Worm (Caenorhabditis elegans): ENCODE data around the gene ooc-3.

Gene ooc-3

DNA sequence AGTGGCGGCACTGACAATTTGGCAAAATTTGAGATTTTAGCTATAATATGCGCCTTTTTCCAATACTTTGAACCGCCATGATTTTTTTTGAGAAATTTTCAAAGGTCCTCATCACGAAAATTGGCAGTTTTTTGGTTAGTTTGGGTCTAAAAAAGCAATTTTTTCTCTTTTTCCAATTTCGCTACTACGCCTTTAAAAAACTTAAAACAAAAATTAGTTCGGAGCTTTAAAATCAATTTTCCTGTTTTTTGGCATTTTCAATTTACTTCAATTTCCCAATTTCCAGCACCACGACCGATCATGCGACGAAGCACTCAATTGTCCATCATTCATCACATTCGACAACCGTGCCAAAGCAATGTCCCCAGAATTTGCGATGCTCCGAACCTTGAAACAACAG is 2.2 kb upstream of the ooc-3 start, which contains the start of gene B0334.5:
TSS of gene B0334.5 (plus strand) at position 301 of the 400 bp plus-strand sequence.
- TF ChIP-seq daf-12 (tag; optimal IDR thresholded peaks at IDR 0.05) (no peak), fkh-10 (GFP tag; optimal IDR thresholded peaks at IDR 0.05) (no peak), unc-39 (tag; optimal IDR thresholded peaks at IDR 0.05) (no peak), elt-2 (tag; optimal IDR thresholded peaks at IDR 0.05) (no peak), nhr-25 (tag; optimal IDR thresholded peaks at IDR 0.05) (no peak), pqm-1 (tag; optimal IDR thresholded peaks at IDR 0.05) (no peak), nhr-43 (tag; optimal IDR thresholded peaks at IDR 0.05; ENCODE audit: poor library complexity, severe bottlenecking) (no peak), mdl-1 (tag; optimal IDR thresholded peaks at IDR 0.05) (no peak), R02D3.7 (tag; optimal IDR thresholded peaks at IDR 0.05) (no peak), skn-1 (tag; optimal IDR thresholded peaks at IDR 0.05) (no peak), lsy-12 (tag; optimal IDR thresholded peaks at IDR 0.05) (no peak), tbx-2 (tag; optimal IDR thresholded peaks at IDR 0.05) (no peak), ztf-4 (tag; optimal IDR thresholded peaks at IDR 0.05) (no peak), lin-15B (tag; optimal IDR thresholded peaks at IDR 0.05) (no peak), elt-1 (tag; optimal IDR thresholded peaks at IDR 0.05) (no peak), nhr-67 (tag; optimal IDR thresholded peaks at IDR 0.05) (no peak)

DNA sequence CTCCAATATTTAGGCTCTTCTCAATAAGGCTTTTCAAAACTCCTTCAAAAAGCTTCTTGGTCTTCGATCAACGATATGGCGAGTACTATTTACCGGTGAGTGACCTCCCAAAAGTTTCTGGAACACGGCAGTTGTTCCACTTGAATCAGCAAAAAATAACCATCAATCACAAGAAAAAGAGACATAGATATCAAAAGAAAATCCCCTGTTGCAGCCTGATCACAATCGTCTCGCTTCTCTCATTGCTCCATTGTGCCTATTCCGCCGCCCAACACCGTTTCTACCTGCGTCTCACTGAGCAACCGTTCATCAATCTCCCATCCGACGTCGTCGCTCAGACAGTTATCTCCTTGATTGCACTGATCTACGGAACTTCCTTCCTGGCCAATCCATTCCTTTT is 1.6 kb upstream of the ooc-3 start, which contains the start of gene emc-5:
TSS of gene emc-5 (plus strand) at position 14 of the 400 bp plus-strand sequence.
- TF ChIP-seq nfya-1 (tag; optimal IDR thresholded peaks at IDR 0.05; ENCODE audit: insufficient read depth) (peak; percentile 21), lin-39 (tag; optimal IDR thresholded peaks at IDR 0.05) (peak; percentile 69), nhr-67 (tag; optimal IDR thresholded peaks at IDR 0.05) (no peak)

ce11 chrII:11495806-11496205 is 685 bp upstream of the ooc-3 start:
- TF ChIP-seq fkh-10 (GFP tag; optimal IDR thresholded peaks at IDR 0.05), result no peak
- no peak for TF ChIP-seq mml-1 (tag; optimal IDR thresholded peaks at IDR 0.05)
- no peak for TF ChIP-seq tbx-2 (tag; optimal IDR thresholded peaks at IDR 0.05)
- no peak for TF ChIP-seq zag-1 (tag; optimal IDR thresholded peaks at IDR 0.05)
- no peak for TF ChIP-seq sea-2 (GFP tag; optimal IDR thresholded peaks at IDR 0.05)
- no peak for TF ChIP-seq ceh-82 (tag; optimal IDR thresholded peaks at IDR 0.05)
- TF ChIP-seq unc-62 (GFP tag; optimal IDR thresholded peaks at IDR 0.05), result no peak
- TF ChIP-seq nhr-23 (tag; optimal IDR thresholded peaks at IDR 0.05), result no peak
- no peak for TF ChIP-seq skn-1 (tag; optimal IDR thresholded peaks at IDR 0.05)
- TF ChIP-seq egl-5 (tag; optimal IDR thresholded peaks at IDR 0.05), result no peak
- no peak for TF ChIP-seq nhr-12 (tag; optimal IDR thresholded peaks at IDR 0.05)
- TF ChIP-seq R02D3.7 (tag; optimal IDR thresholded peaks at IDR 0.05), result no peak

ce11 chrII:11492843-11493242 is 2.3 kb downstream of the ooc-3 start, which contains the start of gene hacl-1:
Gene hacl-1 (minus strand): TSS chrII:11492963.
- TF ChIP-seq lsy-12 (tag; optimal IDR thresholded peaks at IDR 0.05) (peak; percentile 7), unc-62 (GFP tag; optimal IDR thresholded peaks at IDR 0.05) (no peak), nfya-1 (tag; optimal IDR thresholded peaks at IDR 0.05; ENCODE audit: insufficient read depth) (peak; percentile 1), nhr-11 (tag; optimal IDR thresholded peaks at IDR 0.05) (no peak), nhr-25 (tag; optimal IDR thresholded peaks at IDR 0.05) (peak; percentile 87), pqm-1 (tag; optimal IDR thresholded peaks at IDR 0.05) (peak; percentile 62), nhr-23 (tag; optimal IDR thresholded peaks at IDR 0.05) (peak; percentile 38), ZK546.5 (tag; optimal IDR thresholded peaks at IDR 0.05) (no peak), ceh-9 (tag; optimal IDR thresholded peaks at IDR 0.05) (no peak), ceh-28 (tag; optimal IDR thresholded peaks at IDR 0.05) (peak; percentile 9), elt-1 (tag; optimal IDR thresholded peaks at IDR 0.05) (no peak), ztf-4 (tag; optimal IDR thresholded peaks at IDR 0.05) (no peak), ceh-82 (tag; optimal IDR thresholded peaks at IDR 0.05) (no peak), ceh-16 (tag; optimal IDR thresholded peaks at IDR 0.05) (no peak), fkh-2 (tag; optimal IDR thresholded peaks at IDR 0.05) (no peak), jun-1 (tag; optimal IDR thresholded peaks at IDR 0.05) (peak; percentile 4), sea-2 (GFP tag; optimal IDR thresholded peaks at IDR 0.05) (no peak), skn-1 (tag; optimal IDR thresholded peaks at IDR 0.05) (no peak), unc-39 (tag; optimal IDR thresholded peaks at IDR 0.05) (no peak), nhr-12 (tag; optimal IDR thresholded peaks at IDR 0.05) (no peak)

ce11 chrII:11487999-11488398 is 7.1 kb downstream of the ooc-3 start, which contains the start of gene B0334.13:
Gene B0334.13 (plus strand): TSS chrII:11488299.
- TF ChIP-seq nhr-25 (tag; optimal IDR thresholded peaks at IDR 0.05), result peak; percentile 43
- TF ChIP-seq lsy-12 (tag; optimal IDR thresholded peaks at IDR 0.05), result no peak
- peak; percentile 13 for TF ChIP-seq elt-1 (tag; optimal IDR thresholded peaks at IDR 0.05)
